Worm (Caenorhabditis elegans): ENCODE results near the gene F25B5.6.

F25B5.6 gene

ce11 chrIII:5943368-5944180, 5.0 kb downstream of the F25B5.6 start (continued):
- no peak for TF ChIP-seq egl-27 (tag; optimal IDR thresholded peaks at IDR 0.05)
- TF ChIP-seq tbx-2 (tag; optimal IDR thresholded peaks at IDR 0.05), result no peak
- TF ChIP-seq skn-1 (tag; optimal IDR thresholded peaks at IDR 0.05), result no peak
- TF ChIP-seq ama-1 (optimal IDR thresholded peaks at IDR 0.05), result peak; percentile 93
- TF ChIP-seq nhr-28 (tag; optimal IDR thresholded peaks at IDR 0.05), result no peak
- TF ChIP-seq fos-1 (tag; optimal IDR thresholded peaks at IDR 0.05), result no peak

ce11 chrIII:5942104-5942503, 6.4 kb downstream of the F25B5.6 start:
- TF ChIP-seq nhr-85 (tag) (peak; percentile 63), alr-1 (tag; optimal IDR thresholded peaks at IDR 0.05; ENCODE audit: borderline replicate concordance) (no peak), lin-14 (GFP tag; optimal IDR thresholded peaks at IDR 0.05) (peak; percentile 5)

- TF ChIP-seq swsn-7 (tag; optimal IDR thresholded peaks at IDR 0.05) (peak; percentile 52), Y116A8C.19 (tag; optimal IDR thresholded peaks at IDR 0.05; ENCODE audit: borderline replicate concordance) (no peak), snpc-4 (tag; optimal IDR thresholded peaks at IDR 0.05) (peak; percentile 46), fos-1 (tag; optimal IDR thresholded peaks at IDR 0.05) (peak; percentile 19), C04F5.9 (tag; optimal IDR thresholded peaks at IDR 0.05) (no peak), ceh-88 (GFP tag; IDR thresholded peaks at IDR 0.05) (no peak), nhr-11 (tag; optimal IDR thresholded peaks at IDR 0.05) (no peak), nhr-20 (tag; optimal IDR thresholded peaks at IDR 0.05) (peak; percentile 59), alr-1 (tag; optimal IDR thresholded peaks at IDR 0.05; ENCODE audit: borderline replicate concordance) (no peak), irx-1 (tag; optimal IDR thresholded peaks at IDR 0.05) (peak; percentile 21), nhr-28 (tag; optimal IDR thresholded peaks at IDR 0.05) (no peak), zip-4 (GFP tag; optimal IDR thresholded peaks at IDR 0.05) (peak; percentile 56), C16A3.4 (tag; optimal IDR thresholded peaks at IDR 0.05) (peak; percentile 55), egl-27 (tag; optimal IDR thresholded peaks at IDR 0.05) (no peak), blmp-1 (tag; optimal IDR thresholded peaks at IDR 0.05) (peak; percentile 36), ama-1 (optimal IDR thresholded peaks at IDR 0.05) (peak; percentile 94), nhr-12 (tag; optimal IDR thresholded peaks at IDR 0.05) (no peak), lin-35 (GFP tag; optimal IDR thresholded peaks at IDR 0.05) (peak; percentile 48 to 75), grh-1 (GFP tag; IDR thresholded peaks at IDR 0.05) (no peak), pag-3 (tag; optimal IDR thresholded peaks at IDR 0.05; ENCODE audit: borderline replicate concordance, insufficient read depth) (no peak), lin-13 (GFP tag; optimal IDR thresholded peaks at IDR 0.05) (peak; percentile 60), lin-14 (GFP tag; optimal IDR thresholded peaks at IDR 0.05) (peak; percentile 84), fkh-4 (tag; optimal IDR thresholded peaks at IDR 0.05; ENCODE audit: borderline replicate concordance) (no peak), ceh-90 (tag; optimal IDR thresholded peaks at IDR 0.05) (no peak), fkh-8 (tag; optimal IDR thresholded peaks at IDR 0.05) (peak; percentile 70), hpl-2 (GFP tag; optimal IDR thresholded peaks at IDR 0.05) (no peak), dsc-1 (tag; optimal IDR thresholded peaks at IDR 0.05) (peak; percentile 24), ces-1 (GFP tag; optimal IDR thresholded peaks at IDR 0.05) (no peak), vab-15 (tag; optimal IDR thresholded peaks at IDR 0.05) (no peak), ceh-8 (GFP tag; optimal IDR thresholded peaks at IDR 0.05) (peak; percentile 15), unc-62 (GFP tag; optimal IDR thresholded peaks at IDR 0.05) (no peak), nhr-237 (tag; optimal IDR thresholded peaks at IDR 0.05) (peak; percentile 14), nhr-77 (tag; optimal IDR thresholded peaks at IDR 0.05) (peak; percentile 3), unc-130 (tag; optimal IDR thresholded peaks at IDR 0.05) (peak; percentile 87), nhr-47 (tag; optimal IDR thresholded peaks at IDR 0.05) (peak; percentile 49), snu-23 (GFP tag; optimal IDR thresholded peaks at IDR 0.05) (peak; percentile 81), ceh-82 (tag; optimal IDR thresholded peaks at IDR 0.05) (peak in 1 of 3 experiments; percentile 67), efl-3 (GFP tag; optimal IDR thresholded peaks at IDR 0.05) (no peak), ceh-63 (GFP tag; optimal IDR thresholded peaks at IDR 0.05) (no peak), egl-13 (tag; optimal IDR thresholded peaks at IDR 0.05) (no peak), pax-3 (tag; optimal IDR thresholded peaks at IDR 0.05) (no peak), nhr-84 (tag; optimal IDR thresholded peaks at IDR 0.05) (no peak), nhr-19 (GFP tag; conservative IDR thresholded peaks at IDR 0.05) (peak; percentile 55)
Observed at ce11 chrIII:5940525-5940974, 8.0 kb downstream of the F25B5.6 start.
